Worm (Caenorhabditis elegans) whole organism, late embryonic: ENCODE data around the gene M176.16.

Experiments used
- C38D4.7 ChIP-seq: fragments of 200-800 bp; sonication (Bioruptor generic); optimal IDR thresholded peaks from 2 replicates; lab custom pipeline; 2018; ENCODE audit warnings: mild to moderate bottlenecking, missing genetic modification characterization, moderate library complexity, missing compliant biosample characterization
- T23F11.4 ChIP-seq: fragments of 200-800 bp; sonication (Bioruptor generic); optimal IDR thresholded peaks from 2 replicates; lab custom pipeline; 2018; ENCODE audit warnings: mild to moderate bottlenecking, missing genetic modification characterization, missing compliant biosample characterization
- ama-1 ChIP-seq: fragments of 150-350 bp; optimal IDR thresholded peaks from 2 replicates; lab custom pipeline; 2014
- ceh-2 ChIP-seq: sonication (generic microtip); optimal IDR thresholded peaks from 2 replicates; lab custom pipeline; 2016; ENCODE audit warnings: missing genotype, missing genetic modification characterization, missing compliant biosample characterization
- ceh-45 ChIP-seq: fragments of 200-800 bp; sonication (Bioruptor generic); IDR thresholded peaks from 2 replicates; pipeline ENCODE4 v1.3.6; 2022; ENCODE audit warnings: missing genetic modification reagents, missing genetic modification characterization, missing compliant biosample characterization
- ceh-48 ChIP-seq: sonication (generic microtip); optimal IDR thresholded peaks from 2 replicates; lab custom pipeline; 2016; ENCODE audit warnings: missing genetic modification characterization, inconsistent platforms, missing compliant biosample characterization
- che-1 ChIP-seq: sonication (generic microtip); optimal IDR thresholded peaks from 2 replicates; lab custom pipeline; 2016; ENCODE audit warnings: mild to moderate bottlenecking, missing genetic modification characterization, missing compliant biosample characterization
- dmd-4 ChIP-seq: sonication (generic microtip); optimal IDR thresholded peaks from 2 replicates; lab custom pipeline; 2016; ENCODE audit warnings: borderline replicate concordance, missing genetic modification characterization, missing compliant biosample characterization
- elt-2 ChIP-seq: sonication (generic microtip); optimal IDR thresholded peaks from 2 replicates; lab custom pipeline; 2016; ENCODE audit warnings: missing genetic modification reagents, missing genetic modification characterization, missing compliant biosample characterization
- elt-4 ChIP-seq: sonication (generic microtip); optimal IDR thresholded peaks from 2 replicates; lab custom pipeline; 2016; ENCODE audit warnings: missing genetic modification characterization, missing compliant biosample characterization
- ets-4 ChIP-seq: sonication (generic microtip); optimal IDR thresholded peaks from 2 replicates; lab custom pipeline; 2016; ENCODE audit warnings: missing genetic modification characterization, missing compliant biosample characterization
- eyg-1 ChIP-seq: sonication (generic microtip); optimal IDR thresholded peaks from 2 replicates; lab custom pipeline; 2016; ENCODE audit warnings: missing genotype, missing genetic modification characterization, missing compliant biosample characterization
- gmeb-2 ChIP-seq: sonication (generic microtip); optimal IDR thresholded peaks from 2 replicates; lab custom pipeline; 2016; ENCODE audit warnings: missing genetic modification characterization, inconsistent platforms, missing compliant biosample characterization
- hlh-13 ChIP-seq: fragments of 200-800 bp; sonication (Bioruptor generic); optimal IDR thresholded peaks from 2 replicates; lab custom pipeline; 2018; ENCODE audit warnings: mild to moderate bottlenecking, missing genetic modification characterization, missing compliant biosample characterization
- hlh-30 ChIP-seq: sonication (generic microtip); optimal IDR thresholded peaks from 2 replicates; lab custom pipeline; 2017; ENCODE audit warnings: antibody characterized with exemption, missing genetic modification characterization, missing compliant biosample characterization; ENCODE audit not compliant: insufficient read depth
- hlh-6 ChIP-seq: sonication (generic microtip); optimal IDR thresholded peaks from 2 replicates; lab custom pipeline; 2016; ENCODE audit warnings: missing genotype, missing genetic modification characterization, missing compliant biosample characterization
- hlh-8 ChIP-seq: sonication (generic microtip); optimal IDR thresholded peaks from 2 replicates; lab custom pipeline; 2016; ENCODE audit warnings: missing genotype, missing genetic modification characterization, missing compliant biosample characterization
- lim-6 ChIP-seq: sonication (generic microtip); optimal IDR thresholded peaks from 2 replicates; lab custom pipeline; 2016; ENCODE audit warnings: missing genetic modification characterization, missing compliant biosample characterization
- nfya-1 ChIP-seq: sonication (generic microtip); optimal IDR thresholded peaks from 2 replicates; lab custom pipeline; 2017; ENCODE audit warnings: missing genetic modification characterization, mild to moderate bottlenecking, missing compliant biosample characterization, antibody characterized with exemption, moderate library complexity
- npax-4 ChIP-seq: sonication (generic microtip); optimal IDR thresholded peaks from 2 replicates; lab custom pipeline; 2016; ENCODE audit warnings: missing genetic modification characterization, missing compliant biosample characterization
- pag-3 ChIP-seq: sonication (generic microtip); optimal IDR thresholded peaks from 2 replicates; lab custom pipeline; 2016; ENCODE audit warnings: missing compliant biosample characterization, missing genetic modification characterization, borderline replicate concordance
- pat-9 ChIP-seq: fragments of 200-800 bp; sonication (Bioruptor generic); optimal IDR thresholded peaks from 2 replicates; lab custom pipeline; 2018; ENCODE audit warnings: mild to moderate bottlenecking, missing genetic modification characterization, moderate library complexity, missing compliant biosample characterization
- pax-1 ChIP-seq: fragments of 150-350 bp; optimal IDR thresholded peaks from 2 replicates; lab custom pipeline; 2014; ENCODE audit warnings: missing biosample characterization, missing genetic modification characterization
- pha-4 ChIP-seq: fragments of 150-350 bp; optimal IDR thresholded peaks from 2 replicates; lab custom pipeline; 2018; ENCODE audit warnings: missing biosample characterization, missing genetic modification reagents, missing genetic modification characterization
- pqm-1 ChIP-seq: sonication (generic microtip); optimal IDR thresholded peaks from 2 replicates; lab custom pipeline; 2016; ENCODE audit warnings: missing genetic modification characterization, missing compliant biosample characterization
- pros-1 ChIP-seq: fragments of 150-350 bp; optimal IDR thresholded peaks from 2 replicates; lab custom pipeline; 2014; ENCODE audit warnings: missing biosample characterization, missing genetic modification reagents, missing genetic modification characterization
- ref-2 ChIP-seq: sonication (generic microtip); optimal IDR thresholded peaks from 2 replicates; lab custom pipeline; 2016; ENCODE audit warnings: missing genetic modification characterization, missing compliant biosample characterization
- rnt-1 ChIP-seq: sonication (generic microtip); optimal IDR thresholded peaks from 2 replicates; lab custom pipeline; 2016; ENCODE audit warnings: missing genetic modification characterization, missing compliant biosample characterization
- sdc-2 ChIP-seq: sonication (generic microtip); optimal IDR thresholded peaks from 2 replicates; lab custom pipeline; 2016; ENCODE audit warnings: missing genotype, missing genetic modification characterization, missing compliant biosample characterization
- sox-4 ChIP-seq: sonication (generic microtip); optimal IDR thresholded peaks from 2 replicates; lab custom pipeline; 2017; ENCODE audit warnings: mild to moderate bottlenecking, missing genetic modification characterization, inconsistent platforms, missing compliant biosample characterization
- tbx-2 ChIP-seq: sonication (generic microtip); optimal IDR thresholded peaks from 2 replicates; lab custom pipeline; 2016; ENCODE audit warnings: missing genetic modification characterization, missing compliant biosample characterization
- unc-3 ChIP-seq, 2 experiments: fragments of 200-800 bp in 1 of 2; sonication (Bioruptor generic) in 1 of 2; sonication (generic microtip) in 1 of 2; conservative IDR thresholded peaks in 1 of 2; optimal IDR thresholded peaks in 1 of 2; 2 replicates each; pipeline versions ENCODE4 v1.3.6 to Lab custom; 2016 to 2022; ENCODE audit warnings: missing compliant biosample characterization in 2 of 2, missing genetic modification characterization in 2 of 2, missing genetic modification reagents in 1 of 2
- unc-86 ChIP-seq: sonication (generic microtip); optimal IDR thresholded peaks from 2 replicates; lab custom pipeline; 2016; ENCODE audit warnings: missing genetic modification characterization, missing compliant biosample characterization
- zip-5 ChIP-seq: sonication (generic microtip); optimal IDR thresholded peaks from 2 replicates; lab custom pipeline; 2016; ENCODE audit warnings: missing genetic modification characterization, missing compliant biosample characterization

Gene M176.16

ce11 chrII:9397496-9397895, 20.8 kb upstream of the M176.16 start, which contains the start of gene Y51B9A.9:
Gene Y51B9A.9, minus strand, starts transcription at chrII:9397596.
- TF ChIP-seq elt-2 (no peak), npax-4 (tag; lab: Kevin White, UChicago) (no peak), eyg-1 (tag; lab: Kevin White, UChicago) (no peak), T23F11.4 (GFP tag; lab: Kevin White, UChicago) (no peak), nfya-1 (tag; lab: Kevin White, UChicago) (no peak), C38D4.7 (GFP tag; lab: Kevin White, UChicago) (no peak), ama-1 (lab: Kevin White, UChicago) (no peak)
- TF ChIP-seq, all 69 proteins: peak for 0

DNA sequence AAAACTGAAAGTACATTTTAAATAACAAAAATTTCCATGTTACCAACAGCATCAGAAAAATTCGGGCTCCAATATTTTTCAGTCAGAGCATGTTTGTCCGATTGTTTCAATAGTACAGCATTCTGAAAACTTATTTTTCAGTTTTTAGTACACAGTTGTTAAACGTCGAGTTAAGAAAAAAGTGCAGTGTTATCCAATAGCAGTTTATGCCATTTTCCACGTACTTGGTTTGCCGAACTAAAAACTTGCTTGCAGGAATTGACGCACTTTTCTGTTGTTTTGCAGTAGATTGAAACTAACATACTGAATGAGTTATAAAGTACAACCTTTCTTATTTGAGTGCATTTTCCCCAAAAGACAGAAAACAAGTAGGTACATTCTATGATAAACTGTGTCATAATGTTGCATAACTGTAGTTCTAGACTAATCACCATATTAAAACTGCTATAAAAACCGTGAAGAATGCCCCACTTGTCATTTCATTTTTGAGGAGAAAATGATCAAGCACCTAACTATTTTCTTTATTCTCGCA, 19.9 kb upstream of the M176.16 start, which contains the start of the genes Y51B9A.14 and Y51B9A.8:
TSS of gene Y51B9A.14 (minus strand) at position 101 of the 532 bp plus-strand sequence.
TSS of gene Y51B9A.8 (plus strand) at position 482 of the 532 bp plus-strand sequence.
- TF ChIP-seq hlh-8 (tag; lab: Kevin White, UChicago): no peak
- TF ChIP-seq ets-4 (tag; lab: Kevin White, UChicago): no peak
- TF ChIP-seq pqm-1 (tag; lab: Kevin White, UChicago): no peak
- TF ChIP-seq elt-4: no peak
- no peak for TF ChIP-seq pag-3 (tag; lab: Kevin White, UChicago)
- TF ChIP-seq dmd-4 (tag; lab: Kevin White, UChicago): no peak
- no peak for TF ChIP-seq hlh-13 (GFP tag; lab: Kevin White, UChicago)
- TF ChIP-seq, all 69 proteins: peak for 0

DNA sequence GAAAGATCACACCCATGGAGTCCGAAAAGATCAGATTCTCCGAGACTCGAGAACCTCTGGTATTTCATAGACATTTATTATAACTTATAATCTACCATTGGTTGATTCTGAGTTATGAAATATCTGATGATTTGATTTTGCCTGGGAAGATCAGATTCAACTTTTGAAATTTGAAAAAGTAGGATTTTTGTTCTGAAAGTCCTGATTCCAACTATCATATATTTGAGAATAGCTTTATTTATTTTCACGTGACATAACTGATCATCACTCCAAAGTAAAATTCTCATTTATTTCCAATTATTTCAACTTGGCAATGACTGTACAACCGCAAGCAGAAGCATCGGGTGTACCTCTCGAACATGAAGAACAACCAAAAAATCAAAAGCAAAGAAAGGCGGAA, 18.6 kb upstream of the M176.16 start, which contains the start of gene Y51B9A.7:
TSS of gene Y51B9A.7 (plus strand) at position 301 of the 400 bp plus-strand sequence.
- TF ChIP-seq gmeb-2 (tag; lab: Kevin White, UChicago): no peak
- TF ChIP-seq hlh-30 (tag; lab: Kevin White, UChicago): no peak
- TF ChIP-seq ceh-48 (tag; lab: Kevin White, UChicago): no peak
- no peak for TF ChIP-seq zip-5 (tag; lab: Kevin White, UChicago)
- no peak for TF ChIP-seq sox-4
- TF ChIP-seq hlh-13 (GFP tag; lab: Kevin White, UChicago): no peak
- TF ChIP-seq pros-1: no peak
- no peak for TF ChIP-seq ceh-2 (tag; lab: Kevin White, UChicago)
- TF ChIP-seq ceh-45: no peak
- no peak for TF ChIP-seq pha-4 (tag; lab: Kevin White, UChicago)
- TF ChIP-seq lim-6 (tag; lab: Kevin White, UChicago): no peak
- no peak for TF ChIP-seq pax-1
- TF ChIP-seq nfya-1 (tag; lab: Kevin White, UChicago): no peak
- no peak for TF ChIP-seq pat-9 (tag; lab: Kevin White, UChicago)
- no peak for TF ChIP-seq ref-2 (tag; lab: Kevin White, UChicago)

ce11 chrII:9403087-9403486, 15.2 kb upstream of the M176.16 start, which contains the start of gene Y51B9A.6:
Gene Y51B9A.6, minus strand, starts transcription at chrII:9403187.
- TF ChIP-seq tbx-2 (tag; lab: Kevin White, UChicago) (no peak), che-1 (tag; lab: Kevin White, UChicago) (no peak), ama-1 (lab: Kevin White, UChicago) (no peak)

- TF ChIP-seq unc-86 (tag; lab: Kevin White, UChicago) (no peak), unc-3 (GFP tag; conservative IDR thresholded peaks at IDR 0.05; lab: Robert Waterston, UW) (no peak), unc-3 (tag; optimal IDR thresholded peaks at IDR 0.05; lab: Kevin White, UChicago) (no peak), rnt-1 (tag; lab: Kevin White, UChicago) (no peak), sdc-2 (tag; lab: Kevin White, UChicago) (no peak), gmeb-2 (tag; lab: Kevin White, UChicago) (no peak), hlh-6 (tag; lab: Kevin White, UChicago) (no peak), pros-1 (no peak), hlh-30 (tag; lab: Kevin White, UChicago) (no peak), ceh-48 (tag; lab: Kevin White, UChicago) (no peak), pag-3 (tag; lab: Kevin White, UChicago) (no peak)
Observed at ce11 chrII:9403846-9404245, 14.5 kb upstream of the M176.16 start, which contains the start of gene Y51B9A.5. Gene Y51B9A.5, plus strand, starts transcription at chrII:9404146.
